Fruit fly (Drosophila melanogaster): ENCODE measurements around the gene CG13847.
A peak's percentile ranks its signal among the peaks of the same experiment; 100 is the strongest.

Gene CG13847

dm6 chr3R:22381077-22381476, 54.9 kb downstream of the CG13847 start, which contains the start of gene CG43342 (continued):
- TF ChIP-seq HLH4C (GFP tag; IDR thresholded peaks at IDR 0.05; ENCODE audit: partially characterized antibody) (peak; percentile 92), CG2712 (tag; optimal IDR thresholded peaks at IDR 0.05) (peak; percentile 46), pho (GFP tag; optimal IDR thresholded peaks at IDR 0.05) (no peak), Med (GFP tag) (no peak), E2f2 (GFP tag; IDR thresholded peaks at IDR 0.05) (peak; percentile 84), HmgD (GFP tag; optimal IDR thresholded peaks at IDR 0.05) (no peak), Doc3 (GFP tag; IDR thresholded peaks at IDR 0.05; ENCODE audit: partially characterized antibody) (peak; percentile 80), Dref (GFP tag; IDR thresholded peaks at IDR 0.05) (peak; percentile 83), repo (GFP tag; optimal IDR thresholded peaks at IDR 0.05) (no peak), hbn (GFP tag; IDR thresholded peaks at IDR 0.05; ENCODE audit: partially characterized antibody) (peak; percentile 63), crp (GFP tag; optimal IDR thresholded peaks at IDR 0.05) (peak in 1 of 2 experiments; percentile 72), amos (GFP tag; IDR thresholded peaks at IDR 0.05; ENCODE audit: partially characterized antibody) (peak; percentile 77), tna (GFP tag; IDR thresholded peaks at IDR 0.05; ENCODE audit: partially characterized antibody) (peak; percentile 89), Bgb (GFP tag; IDR thresholded peaks at IDR 0.05; ENCODE audit: partially characterized antibody) (peak; percentile 85), CG18599 (GFP tag; optimal IDR thresholded peaks at IDR 0.05) (no peak), cato (GFP tag; optimal IDR thresholded peaks at IDR 0.05; ENCODE audit: borderline replicate concordance) (no peak), bbx (GFP tag; IDR thresholded peaks at IDR 0.05; ENCODE audit: partially characterized antibody) (peak; percentile 84), knrl (GFP tag; IDR thresholded peaks at IDR 0.05; ENCODE audit: partially characterized antibody) (peak; percentile 68; the same call in 2 of the 3 replicates), lov (optimal IDR thresholded peaks at IDR 0.05) (no peak), lov (GFP tag; IDR thresholded peaks at IDR 0.05) (no peak), Hand (GFP tag; optimal IDR thresholded peaks at IDR 0.05) (no peak), Sry-δ (GFP tag; optimal IDR thresholded peaks at IDR 0.05) (peak; percentile 82), vvl (GFP tag; IDR thresholded peaks at IDR 0.05) (peak; percentile 17; the same call in 1 of the 2 replicates)

- TF ChIP-seq Deaf1 (tag; optimal IDR thresholded peaks at IDR 0.05), result no peak
- TF ChIP-seq crp (GFP tag; optimal IDR thresholded peaks at IDR 0.05), result peak in 1 of 2 experiments; percentile 84
- no peak for TF ChIP-seq Mes4 (GFP tag; optimal IDR thresholded peaks at IDR 0.05)
- 0 out of 3 replicates have a peak, but pooled peaks have one; percentile 19 for TF ChIP-seq Doc3 (GFP tag; IDR thresholded peaks at IDR 0.05; ENCODE audit: partially characterized antibody)
- no peak for TF ChIP-seq Lhr (GFP tag; optimal IDR thresholded peaks at IDR 0.05)
- no peak for TF ChIP-seq chm (GFP tag; IDR thresholded peaks at IDR 0.05)
- TF ChIP-seq dysf (GFP tag; IDR thresholded peaks at IDR 0.05), result no peak
- peak; percentile 22 for TF ChIP-seq Sry-δ (GFP tag; optimal IDR thresholded peaks at IDR 0.05)
- TF ChIP-seq zen2 (GFP tag; IDR thresholded peaks at IDR 0.05; ENCODE audit: partially characterized antibody), result peak; percentile 41; the same call in 2 of the 3 replicates
- no peak for TF ChIP-seq run (tag; optimal IDR thresholded peaks at IDR 0.05)
- peak; percentile 31 for TF ChIP-seq BEAF-32 (GFP tag; optimal IDR thresholded peaks at IDR 0.05)
- TF ChIP-seq cato (GFP tag; optimal IDR thresholded peaks at IDR 0.05; ENCODE audit: borderline replicate concordance), result no peak
- TF ChIP-seq MBD-R2 (GFP tag; IDR thresholded peaks at IDR 0.05), result peak; percentile 53
- TF ChIP-seq CG2116 (GFP tag; optimal IDR thresholded peaks at IDR 0.05), result peak; percentile 18
- TF ChIP-seq Dbx (GFP tag; IDR thresholded peaks at IDR 0.05), result no peak
- TF ChIP-seq Vsx1 (GFP tag; optimal IDR thresholded peaks at IDR 0.05), result no peak
- TF ChIP-seq ato (GFP tag; IDR thresholded peaks at IDR 0.05; ENCODE audit: partially characterized antibody), result peak; percentile 34; the same call in 1 of the 2 replicates
- no peak for TF ChIP-seq CG6683 (GFP tag; optimal IDR thresholded peaks at IDR 0.05)
- no peak for TF ChIP-seq CG11695 (GFP tag; IDR thresholded peaks at IDR 0.05)
- TF ChIP-seq fu2 (GFP tag; optimal IDR thresholded peaks at IDR 0.05), result no peak
- TF ChIP-seq pzg (GFP tag; optimal IDR thresholded peaks at IDR 0.05), result peak; percentile 28
- no peak for TF ChIP-seq nau (GFP tag; optimal IDR thresholded peaks at IDR 0.05)
- peak; percentile 59 for TF ChIP-seq Scr (GFP tag; IDR thresholded peaks at IDR 0.05; ENCODE audit: partially characterized antibody)
- TF ChIP-seq CG34376 (GFP tag; optimal IDR thresholded peaks at IDR 0.05), result no peak
- TF ChIP-seq phol (tag; optimal IDR thresholded peaks at IDR 0.05), result no peak
- TF ChIP-seq Oaz (GFP tag; IDR thresholded peaks at IDR 0.05), result no peak
- TF ChIP-seq gt (GFP tag; IDR thresholded peaks at IDR 0.05), result no peak
- TF ChIP-seq CG15011 (GFP tag; optimal IDR thresholded peaks at IDR 0.05), result no peak
- peak; percentile 55 for TF ChIP-seq unc-4 (GFP tag; IDR thresholded peaks at IDR 0.05; ENCODE audit: partially characterized antibody)
- peak; percentile 74 for TF ChIP-seq HLH4C (GFP tag; IDR thresholded peaks at IDR 0.05; ENCODE audit: partially characterized antibody)
Observed at dm6 chr3R:22379942-22380341, 56.0 kb downstream of the CG13847 start, which contains the start of gene CG34149. CG34149 (plus strand) TSS chr3R:22380128.

Data from whole organism, embryonic.